Fruit fly (Drosophila melanogaster) whole organism, prepupa: ENCODE data around the gene CG32137.

ENCODE experiments used
- Blimp-1 ChIP-seq: fragments of 200-800 bp; sonication (Bioruptor generic); optimal IDR thresholded peaks from 3 replicates; lab custom pipeline; 2017; ENCODE audit warnings: missing biosample characterization, missing genetic modification characterization, mild to moderate bottlenecking, moderate library complexity, missing genetic modification reagents
- CG10631 ChIP-seq: fragments of 200-800 bp; sonication (Bioruptor generic); optimal IDR thresholded peaks from 2 replicates; lab custom pipeline; 2016; ENCODE audit warnings: missing biosample characterization, missing genetic modification characterization
- CG10669 ChIP-seq: fragments of 200-800 bp; sonication (Bioruptor generic); optimal IDR thresholded peaks from 3 replicates; lab custom pipeline; 2018; ENCODE audit warnings: missing biosample characterization, mild to moderate bottlenecking, missing genetic modification characterization, moderate library complexity
- CG11294 ChIP-seq: fragments of 200-800 bp; sonication (Bioruptor generic); IDR thresholded peaks from 2 replicates; pipeline ENCODE4 v1.3.6; 2022; ENCODE audit warnings: missing biosample characterization, missing genetic modification characterization
- CG11902 ChIP-seq: fragments of 200-800 bp; sonication (Bioruptor generic); optimal IDR thresholded peaks from 3 replicates; lab custom pipeline; 2016; ENCODE audit warnings: missing biosample characterization, missing genetic modification characterization
- CG1621 ChIP-seq: fragments of 200-800 bp; sonication (Bioruptor generic); optimal IDR thresholded peaks from 3 replicates; lab custom pipeline; 2018; ENCODE audit warnings: missing biosample characterization, mild to moderate bottlenecking, missing genetic modification characterization
- CG3032 ChIP-seq: fragments of 200-800 bp; optimal IDR thresholded peaks from 2 replicates; lab custom pipeline; 2019; ENCODE audit warnings: missing biosample characterization, mild to moderate bottlenecking, missing genetic modification characterization, moderate library complexity
- CG31627 ChIP-seq: fragments of 200-800 bp; sonication (Bioruptor generic); optimal IDR thresholded peaks from 3 replicates; lab custom pipeline; 2016; ENCODE audit warnings: missing biosample characterization, missing genetic modification characterization
- CG32006 ChIP-seq: fragments of 200-800 bp; sonication (Bioruptor generic); optimal IDR thresholded peaks from 3 replicates; lab custom pipeline; 2017; ENCODE audit warnings: missing biosample characterization, mild to moderate bottlenecking, missing genetic modification characterization
- CG34406 ChIP-seq: fragments of 200-800 bp; sonication (Bioruptor generic); optimal IDR thresholded peaks from 3 replicates; lab custom pipeline; 2016; ENCODE audit warnings: missing biosample characterization, missing genetic modification characterization
- CG3919 ChIP-seq: fragments of 200-800 bp; sonication (Bioruptor generic); optimal IDR thresholded peaks from 3 replicates; lab custom pipeline; 2016; ENCODE audit warnings: missing biosample characterization, missing genetic modification characterization
- CG4318 ChIP-seq: fragments of 200-800 bp; sonication (Bioruptor generic); optimal IDR thresholded peaks from 3 replicates; lab custom pipeline; 2017; ENCODE audit warnings: missing biosample characterization, mild to moderate bottlenecking, missing genetic modification characterization
- CG6163 ChIP-seq: fragments of 200-800 bp; sonication (Bioruptor generic); IDR thresholded peaks from 3 replicates; pipeline ENCODE4 v1.3.6; 2022; ENCODE audit warnings: missing biosample characterization, missing genetic modification characterization
- CG6276 ChIP-seq: fragments of 200-800 bp; sonication (Bioruptor generic); optimal IDR thresholded peaks from 2 replicates; lab custom pipeline; 2017; ENCODE audit warnings: missing biosample characterization, mild to moderate bottlenecking, missing genetic modification characterization
- CG6854 ChIP-seq: fragments of 200-800 bp; sonication (Bioruptor generic); optimal IDR thresholded peaks from 2 replicates; lab custom pipeline; 2017; ENCODE audit warnings: missing biosample characterization, mild to moderate bottlenecking, missing genetic modification characterization
- CG8119 ChIP-seq: fragments of 200-800 bp; sonication (Bioruptor generic); IDR thresholded peaks from 3 replicates; pipeline ENCODE4 v1.3.6; 2022; ENCODE audit warnings: missing biosample characterization, missing genetic modification characterization
- CG8632 ChIP-seq: fragments of 200-800 bp; sonication (Bioruptor generic); optimal IDR thresholded peaks from 3 replicates; lab custom pipeline; 2016; ENCODE audit warnings: missing biosample characterization, missing genetic modification characterization
- CG9139 ChIP-seq: fragments of 200-800 bp; sonication (Bioruptor generic); optimal IDR thresholded peaks from 3 replicates; lab custom pipeline; 2017; ENCODE audit warnings: missing biosample characterization, mild to moderate bottlenecking, missing genetic modification characterization
- Ets96B ChIP-seq: fragments of 200-800 bp; optimal IDR thresholded peaks from 2 replicates; lab custom pipeline; 2019; ENCODE audit warnings: missing biosample characterization, mild to moderate bottlenecking, missing genetic modification characterization, moderate library complexity
- Gug ChIP-seq: fragments of 200-800 bp; sonication (Bioruptor generic); IDR thresholded peaks from 2 replicates; pipeline ENCODE4 v1.3.6; 2022; ENCODE audit warnings: missing biosample characterization, missing genetic modification characterization
- Hr4 ChIP-seq: fragments of 200-800 bp; sonication (Bioruptor generic); optimal IDR thresholded peaks from 3 replicates; lab custom pipeline; 2016; ENCODE audit warnings: missing biosample characterization, missing genetic modification characterization
- Lpt ChIP-seq: fragments of 200-800 bp; sonication (Bioruptor generic); optimal IDR thresholded peaks from 3 replicates; lab custom pipeline; 2016; ENCODE audit warnings: missing biosample characterization, missing genetic modification characterization
- Met ChIP-seq: fragments of 200-800 bp; sonication (Bioruptor generic); optimal IDR thresholded peaks from 3 replicates; lab custom pipeline; 2016; ENCODE audit warnings: missing biosample characterization, missing genetic modification characterization
- Smox ChIP-seq: fragments of 200-800 bp; sonication (Bioruptor generic); optimal IDR thresholded peaks from 3 replicates; lab custom pipeline; 2016; ENCODE audit warnings: missing biosample characterization, missing genetic modification characterization
- Sox102F ChIP-seq: fragments of 200-800 bp; sonication (Bioruptor generic); optimal IDR thresholded peaks from 2 replicates; lab custom pipeline; 2016; ENCODE audit warnings: missing biosample characterization, mild to moderate bottlenecking, missing genetic modification characterization
- Sox14 ChIP-seq: fragments of 200-800 bp; sonication (Bioruptor generic); optimal IDR thresholded peaks from 3 replicates; lab custom pipeline; 2016; ENCODE audit warnings: missing biosample characterization, missing genetic modification characterization
- Sox15 ChIP-seq: fragments of 200-800 bp; sonication (Bioruptor generic); optimal IDR thresholded peaks from 3 replicates; lab custom pipeline; 2016; ENCODE audit warnings: missing biosample characterization, missing genetic modification characterization
- achi ChIP-seq: fragments of 200-800 bp; sonication (Bioruptor generic); optimal IDR thresholded peaks from 3 replicates; lab custom pipeline; 2016; ENCODE audit warnings: missing biosample characterization, missing genetic modification characterization
- acj6 ChIP-seq: fragments of 200-800 bp; sonication (Bioruptor generic); optimal IDR thresholded peaks from 3 replicates; lab custom pipeline; 2016; ENCODE audit warnings: missing biosample characterization, missing genetic modification characterization
- cyc ChIP-seq: fragments of 200-800 bp; sonication (Bioruptor generic); optimal IDR thresholded peaks from 3 replicates; lab custom pipeline; 2016; ENCODE audit warnings: missing biosample characterization, missing genetic modification characterization
- dac ChIP-seq: fragments of 200-800 bp; sonication (Bioruptor generic); optimal IDR thresholded peaks from 2 replicates; lab custom pipeline; 2017; ENCODE audit warnings: missing biosample characterization, mild to moderate bottlenecking, missing genetic modification characterization
- dsx ChIP-seq: fragments of 200-800 bp; optimal IDR thresholded peaks from 3 replicates; lab custom pipeline; 2019; ENCODE audit warnings: missing biosample characterization, mild to moderate bottlenecking, missing genetic modification characterization, moderate library complexity; ENCODE audit not compliant: poor library complexity, severe bottlenecking
- eg ChIP-seq: fragments of 200-800 bp; sonication (Bioruptor generic); IDR thresholded peaks from 3 replicates; pipeline ENCODE4 v1.3.6; 2022; ENCODE audit warnings: missing biosample characterization, missing genetic modification characterization
- esn ChIP-seq: fragments of 200-800 bp; sonication (Bioruptor generic); optimal IDR thresholded peaks from 2 replicates; lab custom pipeline; 2016; ENCODE audit warnings: missing biosample characterization, mild to moderate bottlenecking, missing genetic modification characterization, moderate library complexity
- fd59A ChIP-seq: fragments of 200-800 bp; sonication (Bioruptor generic); optimal IDR thresholded peaks from 2 replicates; lab custom pipeline; 2017; ENCODE audit warnings: missing biosample characterization, mild to moderate bottlenecking, missing genetic modification characterization, missing genetic modification reagents
- fd85E ChIP-seq: fragments of 200-800 bp; sonication (Bioruptor generic); optimal IDR thresholded peaks from 3 replicates; lab custom pipeline; 2016; ENCODE audit warnings: missing biosample characterization, missing genetic modification characterization
- lz ChIP-seq: fragments of 200-800 bp; sonication (Bioruptor generic); optimal IDR thresholded peaks from 3 replicates; lab custom pipeline; 2016; ENCODE audit warnings: missing biosample characterization, missing genetic modification characterization
- net ChIP-seq: fragments of 200-800 bp; sonication (Bioruptor generic); optimal IDR thresholded peaks from 3 replicates; lab custom pipeline; 2016; ENCODE audit warnings: missing biosample characterization, missing genetic modification characterization
- pdm3 ChIP-seq: fragments of 200-800 bp; sonication (Bioruptor generic); optimal IDR thresholded peaks from 3 replicates; lab custom pipeline; 2016; ENCODE audit warnings: missing biosample characterization, missing genetic modification characterization
- salr ChIP-seq, 2 experiments: fragments of 200-800 bp; sonication (Bioruptor generic); optimal IDR thresholded peaks; 3 replicates each; lab custom pipeline; 2016 to 2018; ENCODE audit warnings: missing biosample characterization in 2 of 2, missing genetic modification characterization in 2 of 2, mild to moderate bottlenecking in 1 of 2
- spab ChIP-seq: fragments of 200-800 bp; sonication (Bioruptor generic); optimal IDR thresholded peaks from 2 replicates; lab custom pipeline; 2017; ENCODE audit warnings: missing biosample characterization, mild to moderate bottlenecking, missing genetic modification characterization, missing genetic modification reagents
- ss ChIP-seq, 2 experiments: fragments of 200-800 bp; sonication (Bioruptor generic); optimal IDR thresholded peaks; 2 replicates in 1 of 2; 3 replicates in 1 of 2; lab custom pipeline; 2017 to 2018; ENCODE audit warnings: mild to moderate bottlenecking in 2 of 2, missing biosample characterization in 2 of 2, missing genetic modification characterization in 2 of 2, moderate library complexity in 1 of 2
- svp ChIP-seq: fragments of 200-800 bp; sonication (Bioruptor generic); peaks from one replicate; lab custom pipeline; 2016; ENCODE audit warnings: missing biosample characterization, missing genetic modification characterization
- topi ChIP-seq: fragments of 200-800 bp; sonication (Bioruptor generic); optimal IDR thresholded peaks from 3 replicates; lab custom pipeline; 2016; ENCODE audit warnings: missing biosample characterization, missing genetic modification characterization
- vri ChIP-seq: fragments of 200-800 bp; sonication (Bioruptor generic); optimal IDR thresholded peaks from 3 replicates; lab custom pipeline; 2016; ENCODE audit warnings: missing biosample characterization, mild to moderate bottlenecking, missing genetic modification characterization

CG32137 gene

dm6 chr3L:13922023-13922652 is 16.9 kb upstream of the CG32137 start (continued):
- TF ChIP-seq dac: peak; percentile 0
- no peak for TF ChIP-seq dsx (GFP tag; lab: Kevin White, UChicago)
- TF ChIP-seq fd59A (GFP tag; lab: Kevin White, UChicago): no peak
- peak; percentile 80 for TF ChIP-seq CG32006 (GFP tag; lab: Kevin White, UChicago)
- TF ChIP-seq CG10631 (GFP tag; lab: Kevin White, UChicago): peak; percentile 40
- TF ChIP-seq cyc (GFP tag; lab: Kevin White, UChicago): no peak
- peak; percentile 21 for TF ChIP-seq acj6 (GFP tag; lab: Kevin White, UChicago)
- TF ChIP-seq svp (GFP tag; lab: Kevin White, UChicago): peak; percentile 33
- no peak for TF ChIP-seq CG34406 (GFP tag; lab: Kevin White, UChicago)
- peak; percentile 67 for TF ChIP-seq pdm3
- no peak for TF ChIP-seq Gug (GFP tag; lab: Robert Waterston, UW)
- no peak for TF ChIP-seq fd85E (GFP tag; lab: Kevin White, UChicago)
- peak; percentile 44 for TF ChIP-seq Sox14 (GFP tag; lab: Kevin White, UChicago)
- 0 out of 3 replicates have a peak, but pooled peaks have one; percentile 41 for TF ChIP-seq CG6163 (GFP tag; lab: Robert Waterston, UW)
- TF ChIP-seq CG8632 (GFP tag; lab: Kevin White, UChicago): no peak
- TF ChIP-seq CG8119: peak; percentile 70; the same call in 2 of the 3 replicates
- TF ChIP-seq CG6854 (GFP tag; lab: Kevin White, UChicago): no peak
- peak; percentile 55 for TF ChIP-seq achi (GFP tag; lab: Kevin White, UChicago)
- peak; percentile 29 for TF ChIP-seq esn (GFP tag; lab: Kevin White, UChicago)
- no peak for TF ChIP-seq CG9139 (GFP tag; lab: Kevin White, UChicago)
- peak; percentile 54 for TF ChIP-seq CG3919 (GFP tag; lab: Kevin White, UChicago)
- TF ChIP-seq CG10669: no peak
- TF ChIP-seq Lpt: peak; percentile 33
- TF ChIP-seq topi (GFP tag; lab: Kevin White, UChicago): peak; percentile 50
- no peak for TF ChIP-seq Blimp-1
- no peak for TF ChIP-seq CG11902
- TF ChIP-seq Hr4: peak; percentile 78
- peak; percentile 20 for TF ChIP-seq vri
- peak; percentile 71 for TF ChIP-seq CG6276 (GFP tag; lab: Kevin White, UChicago)
- TF ChIP-seq spab (GFP tag; lab: Kevin White, UChicago): no peak
- 0 out of 2 replicates have a peak, but pooled peaks have one; percentile 8 for TF ChIP-seq CG11294
- TF ChIP-seq CG4318 (GFP tag; lab: Kevin White, UChicago): peak; percentile 44
- peak; percentile 39 for TF ChIP-seq lz
- TF ChIP-seq net: peak; percentile 54
- TF ChIP-seq CG31627: peak; percentile 22

dm6 chr3L:13923332-13924272 is 15.4 kb upstream of the CG32137 start:
- TF ChIP-seq topi (GFP tag; lab: Kevin White, UChicago) (peak; percentile 62), CG34406 (GFP tag; lab: Kevin White, UChicago) (peak; percentile 29), Ets96B (tag; lab: Kevin White, UChicago) (peak; percentile 15), svp (GFP tag; lab: Kevin White, UChicago) (no peak), Sox15 (GFP tag; lab: Kevin White, UChicago) (no peak), dsx (GFP tag; lab: Kevin White, UChicago) (no peak), CG32006 (GFP tag; lab: Kevin White, UChicago) (peak; percentile 48), CG31627 (peak; percentile 28), CG8119 (peak; percentile 43; the same call in 1 of the 3 replicates), esn (GFP tag; lab: Kevin White, UChicago) (peak; percentile 72), ss (GFP tag; optimal IDR thresholded peaks at IDR 0.05; lab: Kevin White, UChicago) (peak in 1 of 2 experiments; percentile 68), salr (GFP tag; optimal IDR thresholded peaks at IDR 0.05; lab: Kevin White, UChicago) (peak in 1 of 2 experiments; percentile 16), CG3032 (tag; lab: Kevin White, UChicago) (peak; percentile 28), Blimp-1 (peak; percentile 2), CG8632 (GFP tag; lab: Kevin White, UChicago) (peak; percentile 18), CG1621 (tag; lab: Kevin White, UChicago) (no peak), eg (GFP tag; lab: Robert Waterston, UW) (peak; percentile 66; the same call in 2 of the 3 replicates), cyc (GFP tag; lab: Kevin White, UChicago) (peak; percentile 18), pdm3 (peak; percentile 23), Sox102F (peak; percentile 31), CG6276 (GFP tag; lab: Kevin White, UChicago) (no peak), Met (GFP tag; lab: Kevin White, UChicago) (peak; percentile 56), Smox (GFP tag; lab: Kevin White, UChicago) (peak; percentile 55), lz (peak; percentile 41), vri (peak; percentile 52)
